Fruit fly (Drosophila melanogaster): ENCODE data around the gene CG44261.

dm6 chr3R:9418373-9419299, 10.7 kb upstream of the CG44261 start:
- TF ChIP-seq psq (optimal IDR thresholded peaks at IDR 0.05) (no peak), Myc (optimal IDR thresholded peaks at IDR 0.05) (no peak)

All from Kc167 (cell line).